Worm (Caenorhabditis elegans) whole organism, L3 larva: ENCODE data around the gene C08F11.1.

Source experiments
- daf-12 ChIP-seq: fragments of 150-350 bp; optimal IDR thresholded peaks from 2 replicates; lab custom pipeline; 2014; ENCODE audit warnings: missing biosample characterization, missing genetic modification reagents, missing genetic modification characterization
- nhr-237 ChIP-seq: fragments of 150-350 bp; optimal IDR thresholded peaks from 2 replicates; lab custom pipeline; 2014; ENCODE audit warnings: missing biosample characterization, missing genetic modification characterization

ce11 chrIV:13574733-13575132 lies 48.9 kb upstream of the C08F11.1 start, which contains the start of gene srd-10:
- TF ChIP-seq daf-12 (no peak), nhr-237 (no peak)
